Worm (Caenorhabditis elegans) whole organism, young adult: ENCODE data around the gene glb-34.

Experiments used
- ceh-100 ChIP-seq: fragments of 200-800 bp; sonication (Bioruptor generic); IDR thresholded peaks from 2 replicates; pipeline ENCODE4 v1.3.6; 2022; ENCODE audit warnings: missing genetic modification reagents, missing genetic modification characterization, missing compliant biosample characterization
- hmg-1.2 ChIP-seq: fragments of 200-800 bp; sonication (Bioruptor generic); IDR thresholded peaks from 2 replicates; pipeline ENCODE4 v1.3.6; 2022; ENCODE audit warnings: missing genetic modification reagents, missing genetic modification characterization, missing compliant biosample characterization
- pbrm-1 ChIP-seq: fragments of 200-800 bp; sonication (Bioruptor generic); IDR thresholded peaks from 2 replicates; pipeline ENCODE4 v1.3.6; 2022; ENCODE audit warnings: missing genetic modification reagents, missing genetic modification characterization, missing compliant biosample characterization
- snpc-4 ChIP-seq, 5 experiments: fragments of 150-350 bp in 1 of 5; sonication (generic microtip) in 4 of 5; optimal IDR thresholded peaks; 2 replicates each; lab custom pipeline; 2014 to 2018; ENCODE audit warnings: missing genetic modification characterization in 5 of 5, missing biosample characterization in 3 of 5, antibody characterized with exemption in 2 of 5, mild to moderate bottlenecking in 2 of 5, missing compliant biosample characterization in 2 of 5, missing genotype in 2 of 5, moderate library complexity in 2 of 5, missing genetic modification reagents in 1 of 5
- ztf-28 ChIP-seq: fragments of 200-800 bp; sonication (Bioruptor generic); IDR thresholded peaks from 2 replicates; pipeline ENCODE4 v1.3.6; 2022; ENCODE audit warnings: missing genetic modification reagents, missing genetic modification characterization, missing compliant biosample characterization

- TF ChIP-seq pbrm-1 (GFP tag; lab: Robert Waterston, UW) (no peak), snpc-4 (GFP tag; optimal IDR thresholded peaks at IDR 0.05; lab: Kevin White, UChicago) (no peak), snpc-4 (tag; optimal IDR thresholded peaks at IDR 0.05; lab: Kevin White, UChicago) (peak in 1 of 4 experiments; percentile 55), ztf-28 (GFP tag; lab: Robert Waterston, UW) (no peak), ceh-100 (GFP tag; lab: Robert Waterston, UW) (no peak), hmg-1.2 (GFP tag; lab: Robert Waterston, UW) (no peak)
Observed at ce11 chrIV:14608605-14609004, 36.1 kb upstream of the glb-34 start.
